Fruit fly (Drosophila melanogaster): ENCODE results near the gene CG13712.
A peak's percentile ranks its signal among the peaks of the same experiment; 100 is the strongest.

CG13712 gene

DNA sequence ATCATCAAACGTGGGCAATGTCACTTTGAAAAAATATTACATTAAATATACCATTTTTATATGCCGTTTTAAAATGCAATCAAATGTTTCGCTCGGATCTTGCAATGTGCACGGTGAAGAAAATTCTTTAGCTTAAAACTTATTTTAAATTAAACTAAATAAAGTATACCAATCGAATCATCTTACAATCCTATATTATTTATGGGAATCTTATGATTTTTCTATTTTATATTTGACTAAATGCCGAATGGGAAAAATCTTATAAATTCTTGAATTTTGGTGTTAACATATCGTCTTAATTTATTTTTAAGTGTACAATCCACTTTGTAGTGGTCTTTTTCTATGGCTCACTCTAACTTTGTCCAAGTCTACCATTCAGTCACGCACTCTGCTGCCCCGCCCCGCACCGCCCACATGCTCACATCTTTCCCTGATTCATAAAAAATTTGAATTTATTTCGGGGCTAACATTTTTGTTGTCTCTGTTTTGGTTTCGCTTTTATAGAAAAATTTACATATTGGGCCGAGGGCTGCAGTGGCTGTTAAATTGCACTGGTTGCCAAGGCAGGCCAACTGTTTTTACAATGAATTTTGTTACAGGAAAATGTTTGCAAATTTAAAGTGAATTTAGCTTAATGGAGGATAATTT is 10.9 kb upstream of the CG13712 start (continued):
- TF ChIP-seq dysf (GFP tag; IDR thresholded peaks at IDR 0.05) (peak; percentile 71; the same call in 2 of the 3 replicates), ab (GFP tag; optimal IDR thresholded peaks at IDR 0.05) (no peak), CG13287 (GFP tag; IDR thresholded peaks at IDR 0.05; ENCODE audit: partially characterized antibody) (no peak), tll (GFP tag; optimal IDR thresholded peaks at IDR 0.05) (no peak), Hr78 (GFP tag; optimal IDR thresholded peaks at IDR 0.05) (no peak), unc-4 (GFP tag; IDR thresholded peaks at IDR 0.05; ENCODE audit: partially characterized antibody) (no peak), CG11504 (tag; optimal IDR thresholded peaks at IDR 0.05) (peak; percentile 80), eyg (GFP tag; optimal IDR thresholded peaks at IDR 0.05) (no peak), CG18011 (GFP tag; optimal IDR thresholded peaks at IDR 0.05) (no peak), CG3838 (GFP tag; optimal IDR thresholded peaks at IDR 0.05) (no peak), CG10321 (GFP tag; IDR thresholded peaks at IDR 0.05) (no peak), HLH4C (GFP tag; IDR thresholded peaks at IDR 0.05; ENCODE audit: partially characterized antibody) (no peak), bab2 (GFP tag; optimal IDR thresholded peaks at IDR 0.05) (peak; percentile 11), CG7556 (GFP tag; optimal IDR thresholded peaks at IDR 0.05) (peak; percentile 48), pho (GFP tag; optimal IDR thresholded peaks at IDR 0.05) (no peak), Deaf1 (tag; optimal IDR thresholded peaks at IDR 0.05) (no peak), nerfin-2 (GFP tag; IDR thresholded peaks at IDR 0.05; ENCODE audit: partially characterized antibody) (no peak), CG14965 (GFP tag; optimal IDR thresholded peaks at IDR 0.05; ENCODE audit: borderline replicate concordance) (no peak), fd96Cb (tag; optimal IDR thresholded peaks at IDR 0.05) (peak; percentile 61), knrl (GFP tag; IDR thresholded peaks at IDR 0.05; ENCODE audit: partially characterized antibody) (no peak), CG16779 (GFP tag; IDR thresholded peaks at IDR 0.05) (no peak), Oaz (GFP tag; IDR thresholded peaks at IDR 0.05) (peak; percentile 20; the same call in 1 of the 2 replicates), Dll (GFP tag; IDR thresholded peaks at IDR 0.05; ENCODE audit: partially characterized antibody) (no peak), bigmax (GFP tag; optimal IDR thresholded peaks at IDR 0.05) (no peak), Bgb (GFP tag; IDR thresholded peaks at IDR 0.05; ENCODE audit: partially characterized antibody) (no peak), CG10462 (GFP tag; optimal IDR thresholded peaks at IDR 0.05) (no peak), al (GFP tag; IDR thresholded peaks at IDR 0.05) (no peak), CG8290 (GFP tag; optimal IDR thresholded peaks at IDR 0.05) (no peak), CG8290 (tag; optimal IDR thresholded peaks at IDR 0.05) (no peak), Dfd (GFP tag; optimal IDR thresholded peaks at IDR 0.05) (no peak), Hr39 (optimal IDR thresholded peaks at IDR 0.05) (no peak), B-H2 (GFP tag; optimal IDR thresholded peaks at IDR 0.05) (no peak), CG7839 (tag; optimal IDR thresholded peaks at IDR 0.05) (peak; percentile 56), run (tag; optimal IDR thresholded peaks at IDR 0.05) (peak; percentile 48), CG13424 (tag; optimal IDR thresholded peaks at IDR 0.05) (peak; percentile 53), pros (GFP tag; optimal IDR thresholded peaks at IDR 0.05) (no peak), fu2 (GFP tag; optimal IDR thresholded peaks at IDR 0.05) (no peak), Bteb2 (GFP tag; optimal IDR thresholded peaks at IDR 0.05) (no peak), aop (GFP tag; IDR thresholded peaks at IDR 0.05) (no peak), lola (GFP tag; optimal IDR thresholded peaks at IDR 0.05) (no peak), CG3407 (GFP tag; optimal IDR thresholded peaks at IDR 0.05) (peak; percentile 23), mld (GFP tag; IDR thresholded peaks at IDR 0.05; ENCODE audit: partially characterized antibody) (no peak), CG11696 (GFP tag; IDR thresholded peaks at IDR 0.05) (no peak), fd102C (GFP tag; optimal IDR thresholded peaks at IDR 0.05) (no peak), CG12942 (GFP tag; optimal IDR thresholded peaks at IDR 0.05) (no peak), CG10267 (tag; optimal IDR thresholded peaks at IDR 0.05) (peak; percentile 40), CG5245 (GFP tag; optimal IDR thresholded peaks at IDR 0.05) (no peak), CG2120 (GFP tag; optimal IDR thresholded peaks at IDR 0.05) (no peak), wdn (GFP tag; IDR thresholded peaks at IDR 0.05) (no peak)

Measured in whole organism, embryonic.